Worm (Caenorhabditis elegans): ENCODE measurements around the gene egg-3.

DNA sequence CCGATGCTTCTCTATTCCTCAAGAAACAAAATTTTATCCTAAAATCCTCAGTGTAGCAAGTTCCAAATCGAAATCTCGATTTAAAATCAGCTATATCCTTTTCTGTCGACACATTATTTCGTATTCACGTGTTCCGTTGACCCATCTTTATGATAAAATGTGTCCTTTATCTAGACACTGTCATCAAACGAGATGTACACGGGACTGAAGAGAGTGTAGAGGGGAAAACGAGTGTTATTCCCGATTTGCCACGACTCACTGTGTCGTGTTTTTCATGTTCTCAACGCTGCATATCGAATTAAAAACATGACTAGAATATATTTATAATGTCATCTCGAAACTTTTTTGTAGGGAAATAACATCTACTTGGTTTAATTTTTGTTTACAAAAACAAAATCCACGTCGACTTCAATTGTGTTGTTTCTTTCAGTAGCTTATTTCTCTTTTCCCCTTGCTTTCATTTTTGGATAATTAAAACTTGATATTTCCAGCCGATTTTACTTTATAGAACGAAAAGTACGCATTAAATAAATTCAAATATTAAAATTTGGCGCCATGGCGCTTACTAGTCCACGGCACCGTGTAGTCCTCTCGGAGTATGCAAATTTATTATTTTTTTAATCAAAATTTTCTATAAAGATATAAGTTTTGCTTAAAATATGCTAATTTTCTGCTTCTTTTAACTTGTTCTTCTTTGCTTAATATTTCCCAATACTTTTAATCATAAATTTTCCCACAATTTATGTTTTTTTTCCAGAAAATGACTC, 41.7 kb upstream of the egg-3 start, which contains the start of gene metr-1:
- TF ChIP-seq unc-39 (tag; optimal IDR thresholded peaks at IDR 0.05) (no peak), unc-120 (tag; optimal IDR thresholded peaks at IDR 0.05; ENCODE audit: poor library complexity, severe bottlenecking) (no peak), lsy-2 (tag; optimal IDR thresholded peaks at IDR 0.05) (no peak), mab-5 (tag; optimal IDR thresholded peaks at IDR 0.05) (no peak), hlh-1 (tag; optimal IDR thresholded peaks at IDR 0.05) (no peak), nhr-12 (tag; optimal IDR thresholded peaks at IDR 0.05) (no peak), pha-4 (tag; optimal IDR thresholded peaks at IDR 0.05) (no peak), nhr-28 (tag; optimal IDR thresholded peaks at IDR 0.05) (no peak), nhr-76 (tag; optimal IDR thresholded peaks at IDR 0.05) (no peak), mep-1 (tag; optimal IDR thresholded peaks at IDR 0.05) (no peak), flh-1 (GFP tag; optimal IDR thresholded peaks at IDR 0.05) (no peak), lin-13 (tag; optimal IDR thresholded peaks at IDR 0.05) (no peak), ztf-11 (tag; optimal IDR thresholded peaks at IDR 0.05) (no peak), snpc-4 (tag; optimal IDR thresholded peaks at IDR 0.05) (no peak)
